Fruit fly (Drosophila melanogaster) whole organism, wandering third instar larva: ENCODE measurements around the gene CG13305.

ENCODE experiments used
- Abd-B ChIP-seq: fragments of >200 bp; optimal IDR thresholded peaks from 2 replicates; lab custom pipeline; 2017; ENCODE audit warnings: missing biosample characterization, missing genetic modification characterization
- CG32264 ChIP-seq: fragments of 200-800 bp; sonication (Bioruptor generic); optimal IDR thresholded peaks from 2 replicates; lab custom pipeline; 2016; ENCODE audit warnings: missing biosample characterization, missing genetic modification characterization
- CG9705 ChIP-seq: fragments of 200-800 bp; sonication (Bioruptor generic); optimal IDR thresholded peaks from 2 replicates; lab custom pipeline; 2018; ENCODE audit warnings: missing biosample characterization, mild to moderate bottlenecking, missing genetic modification characterization
- CrebA ChIP-seq: fragments of 200-800 bp; sonication (Bioruptor generic); optimal IDR thresholded peaks from 2 replicates; lab custom pipeline; 2016; ENCODE audit warnings: missing biosample characterization, mild to moderate bottlenecking, missing genetic modification characterization, borderline replicate concordance
- Dfd ChIP-seq: fragments of >200 bp; optimal IDR thresholded peaks from 2 replicates; lab custom pipeline; 2017; ENCODE audit warnings: missing biosample characterization, missing genetic modification characterization
- Dif ChIP-seq: fragments of 200-275, 200-300 bp; sonication (Bioruptor generic); optimal IDR thresholded peaks from 2 replicates; lab custom pipeline; 2018; ENCODE audit warnings: missing biosample characterization, missing genetic modification characterization; ENCODE audit not compliant: partially characterized antibody
- GATAd ChIP-seq: sonication (Bioruptor generic); optimal IDR thresholded peaks from 2 replicates; lab custom pipeline; 2016; ENCODE audit warnings: missing biosample characterization, missing genetic modification characterization
- HLH106 ChIP-seq: fragments of 200-800 bp; optimal IDR thresholded peaks from 3 replicates; lab custom pipeline; 2019; ENCODE audit warnings: missing biosample characterization, mild to moderate bottlenecking, missing genetic modification characterization, moderate library complexity
- Hnf4 ChIP-seq: fragments of 200-800 bp; sonication (Bioruptor generic); optimal IDR thresholded peaks from 2 replicates; lab custom pipeline; 2016; ENCODE audit warnings: missing biosample characterization, mild to moderate bottlenecking, missing genetic modification characterization
- Hr78 ChIP-seq: fragments of >200 bp; optimal IDR thresholded peaks from 2 replicates; lab custom pipeline; 2017; ENCODE audit warnings: missing biosample characterization, missing genetic modification characterization
- Hr83 ChIP-seq: fragments of 200-300 bp; sonication (Bioruptor generic); optimal IDR thresholded peaks from 2 replicates; lab custom pipeline; 2016; ENCODE audit warnings: missing biosample characterization, mild to moderate bottlenecking, missing genetic modification characterization, moderate library complexity; ENCODE audit not compliant: poor library complexity, severe bottlenecking
- Jra ChIP-seq: sonication (Bioruptor generic); optimal IDR thresholded peaks from 2 replicates; lab custom pipeline; 2016; ENCODE audit warnings: missing biosample characterization, missing genetic modification characterization
- Mio ChIP-seq: sonication (Bioruptor generic); optimal IDR thresholded peaks from 2 replicates; lab custom pipeline; 2016; ENCODE audit warnings: missing biosample characterization, missing genetic modification characterization
- Myc ChIP-seq: fragments of >200 bp; optimal IDR thresholded peaks from 2 replicates; lab custom pipeline; 2017
- N ChIP-seq: fragments of >200 bp; optimal IDR thresholded peaks from 2 replicates; lab custom pipeline; 2018; ENCODE audit warnings: missing biosample characterization, missing external identifiers, missing genetic modification characterization
- OdsH ChIP-seq: fragments of 200-800 bp; sonication (Bioruptor generic); optimal IDR thresholded peaks from 2 replicates; lab custom pipeline; 2016; ENCODE audit warnings: missing biosample characterization, mild to moderate bottlenecking, missing genetic modification characterization
- Rel ChIP-seq, 2 experiments: fragments of 200-800 bp; sonication (Bioruptor generic) in 1 of 2; optimal IDR thresholded peaks; 2 replicates in 1 of 2; 3 replicates in 1 of 2; lab custom pipeline; 2016 to 2019; ENCODE audit warnings: mild to moderate bottlenecking in 2 of 2, missing biosample characterization in 2 of 2, missing genetic modification characterization in 2 of 2, moderate library complexity in 1 of 2
- Sp1 ChIP-seq: fragments of 200-800 bp; sonication (Bioruptor generic); optimal IDR thresholded peaks from 3 replicates; lab custom pipeline; 2019; ENCODE audit warnings: missing biosample characterization, mild to moderate bottlenecking, missing genetic modification characterization, moderate library complexity
- Vsx2 ChIP-seq: fragments of 200-300, 225-300 bp; sonication (Bioruptor generic); optimal IDR thresholded peaks from 2 replicates; lab custom pipeline; 2018; ENCODE audit warnings: missing biosample characterization, missing genetic modification characterization; ENCODE audit not compliant: partially characterized antibody
- br ChIP-seq: fragments of 200-800 bp; sonication (Bioruptor generic); optimal IDR thresholded peaks from 2 replicates; lab custom pipeline; 2016; ENCODE audit warnings: missing biosample characterization, missing genetic modification characterization
- brk ChIP-seq: fragments of 200-800 bp; sonication (Bioruptor generic); optimal IDR thresholded peaks from 2 replicates; lab custom pipeline; 2016; ENCODE audit warnings: missing biosample characterization, mild to moderate bottlenecking, missing genetic modification characterization
- dl ChIP-seq, 2 experiments: fragments of 175-275, 200-275 bp in 1 of 2; fragments of 200-275 bp in 1 of 2; sonication (Bioruptor generic); optimal IDR thresholded peaks; lab custom pipeline; 2018; ENCODE audit warnings: mild to moderate bottlenecking in 2 of 2, missing biosample characterization in 2 of 2, missing genetic modification characterization in 2 of 2, moderate library complexity in 2 of 2; ENCODE audit not compliant: partially characterized antibody in 2 of 2, insufficient read depth in 1 of 2
- dmrt93B ChIP-seq: fragments of 200-800 bp; sonication (Bioruptor generic); optimal IDR thresholded peaks from 2 replicates; lab custom pipeline; 2018; ENCODE audit warnings: missing biosample characterization, mild to moderate bottlenecking, missing genetic modification characterization
- dsf ChIP-seq: sonication (Bioruptor generic); optimal IDR thresholded peaks from 2 replicates; lab custom pipeline; 2016; ENCODE audit warnings: missing biosample characterization, missing genetic modification characterization, borderline replicate concordance
- ey ChIP-seq: fragments of 200-800 bp; sonication (Bioruptor generic); optimal IDR thresholded peaks from 2 replicates; lab custom pipeline; 2016; ENCODE audit warnings: missing biosample characterization, missing genetic modification characterization
- foxo ChIP-seq, 2 experiments: fragments of 200-800 bp; sonication (Bioruptor generic); optimal IDR thresholded peaks; 2 replicates in 1 of 2; 3 replicates in 1 of 2; lab custom pipeline; 2016 to 2017; ENCODE audit warnings: missing biosample characterization in 2 of 2, missing genetic modification characterization in 2 of 2
- fru ChIP-seq: fragments of 200-800 bp; sonication (Bioruptor generic); optimal IDR thresholded peaks from 3 replicates; lab custom pipeline; 2016; ENCODE audit warnings: missing biosample characterization, mild to moderate bottlenecking, missing genetic modification characterization
- h ChIP-seq: fragments of 200-800 bp; sonication (Bioruptor generic); optimal IDR thresholded peaks from 3 replicates; lab custom pipeline; 2016; ENCODE audit warnings: missing biosample characterization, mild to moderate bottlenecking, missing genetic modification characterization
- jim ChIP-seq: fragments of 175-275, 200-325 bp; sonication (Bioruptor generic); optimal IDR thresholded peaks from 2 replicates; lab custom pipeline; 2016; ENCODE audit warnings: missing biosample characterization, mild to moderate bottlenecking, missing genetic modification characterization
- lola ChIP-seq: fragments of >200 bp; optimal IDR thresholded peaks from 2 replicates; lab custom pipeline; 2017; ENCODE audit warnings: missing biosample characterization, missing genetic modification characterization
- pan ChIP-seq: fragments of >200 bp; optimal IDR thresholded peaks from 2 replicates; lab custom pipeline; 2017
- psq ChIP-seq: fragments of 200-800 bp; sonication (Bioruptor generic); optimal IDR thresholded peaks from 3 replicates; lab custom pipeline; 2017; ENCODE audit warnings: missing biosample characterization, mild to moderate bottlenecking, missing genetic modification characterization, moderate library complexity
- rgr ChIP-seq: fragments of 200-800 bp; sonication (Bioruptor generic); optimal IDR thresholded peaks from 3 replicates; lab custom pipeline; 2016; ENCODE audit warnings: missing biosample characterization, mild to moderate bottlenecking, missing genetic modification characterization
- sage ChIP-seq: fragments of 200-800 bp; sonication (Bioruptor generic); optimal IDR thresholded peaks from 2 replicates; lab custom pipeline; 2016; ENCODE audit warnings: missing biosample characterization, mild to moderate bottlenecking, missing genetic modification characterization
- sv ChIP-seq: fragments of 200-800 bp; sonication (Bioruptor generic); optimal IDR thresholded peaks from 3 replicates; lab custom pipeline; 2016; ENCODE audit warnings: missing biosample characterization, missing genetic modification characterization
- tai ChIP-seq: sonication (Bioruptor generic); optimal IDR thresholded peaks from 2 replicates; lab custom pipeline; 2016; ENCODE audit warnings: missing biosample characterization, missing genetic modification characterization
- usp ChIP-seq: fragments of >200 bp; optimal IDR thresholded peaks from 2 replicates; lab custom pipeline; 2017; ENCODE audit warnings: missing biosample characterization, missing genetic modification characterization
- woc ChIP-seq: sonication (Bioruptor generic); optimal IDR thresholded peaks from 2 replicates; lab custom pipeline; 2016; ENCODE audit warnings: missing biosample characterization, mild to moderate bottlenecking, missing genetic modification characterization

Gene CG13305

DNA sequence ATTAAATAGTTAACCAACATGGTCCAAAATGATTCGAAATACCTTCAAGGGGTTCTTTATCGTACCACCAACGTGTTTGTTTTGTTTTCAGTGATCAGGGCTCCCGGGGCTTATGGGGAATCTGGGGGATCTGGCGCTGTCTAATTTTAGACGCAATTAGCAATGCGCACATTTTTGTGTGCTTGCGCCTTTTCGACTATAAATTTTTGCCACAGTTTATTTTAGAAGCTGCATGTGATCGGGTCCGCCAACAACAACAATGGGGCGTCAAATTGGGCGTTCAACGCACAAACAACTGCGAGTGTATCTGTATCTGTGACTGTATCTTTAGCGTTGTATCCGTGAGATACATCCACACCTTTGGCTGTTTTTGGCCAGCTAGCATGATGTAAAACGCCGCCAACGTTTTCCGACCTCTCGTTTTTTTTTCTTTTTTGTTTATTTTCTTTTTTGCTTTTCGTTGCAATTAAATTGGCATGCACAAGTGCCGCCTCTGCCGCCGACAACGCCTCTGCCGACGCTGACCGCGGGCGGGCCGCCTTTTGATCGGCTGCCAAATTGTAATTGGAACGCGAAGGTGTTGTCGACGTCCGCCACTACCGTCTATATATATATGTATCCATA, 26.9 kb upstream of the CG13305 start:
- TF ChIP-seq h (GFP tag; lab: Kevin White, UChicago) (peak; percentile 24), HLH106 (no peak)
- TF ChIP-seq, all 38 proteins: peak for 1

DNA sequence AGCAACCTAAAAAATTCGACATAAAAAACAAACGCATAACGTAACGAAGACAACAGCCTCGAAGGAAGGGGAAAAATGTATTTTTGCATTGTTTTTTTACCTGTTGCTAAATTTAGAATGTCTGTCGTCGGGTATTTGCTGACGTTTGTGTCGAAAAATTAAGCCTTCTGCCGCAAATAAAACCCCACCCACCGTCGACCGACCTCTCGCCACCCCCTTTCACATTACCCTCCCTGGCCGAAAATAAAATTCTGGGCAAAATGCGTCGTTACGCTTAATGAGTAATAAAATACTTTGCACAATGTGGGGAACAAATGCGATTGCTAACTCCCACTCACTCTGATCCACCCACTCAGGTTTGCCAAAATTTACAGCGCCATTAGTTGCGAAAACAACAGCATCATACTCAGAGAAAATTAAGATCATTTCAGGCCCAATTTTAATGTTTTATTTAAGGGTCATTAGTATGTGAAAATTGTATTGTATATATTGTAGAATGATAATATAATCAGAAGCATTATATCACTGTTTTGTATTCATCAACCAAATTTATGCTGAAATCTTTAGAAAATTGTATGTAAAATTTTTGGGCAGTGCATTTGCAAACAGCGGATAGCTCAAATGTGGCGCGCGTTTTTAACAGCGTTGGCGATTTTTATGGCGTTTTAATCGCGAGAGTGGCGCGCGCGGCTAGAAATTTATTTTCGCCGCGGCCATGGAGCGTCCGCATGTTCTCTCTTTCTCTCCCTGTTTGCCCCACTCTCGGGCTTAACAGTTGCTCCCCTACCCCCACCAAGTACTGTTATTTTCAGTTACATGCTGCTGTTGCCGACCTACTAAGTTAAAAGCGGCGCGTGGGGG, 25.8 kb upstream of the CG13305 start:
- TF ChIP-seq jim (GFP tag; lab: Kevin White, UChicago) (no peak), tai (GFP tag; lab: Kevin White, UChicago) (no peak), usp (GFP tag; lab: Kevin White, UChicago) (no peak), sv (GFP tag; lab: Kevin White, UChicago) (no peak), CG32264 (peak; percentile 11), br (GFP tag; lab: Kevin White, UChicago) (peak; percentile 77), ey (peak; percentile 75), rgr (GFP tag; lab: Kevin White, UChicago) (peak; percentile 87), GATAd (GFP tag; lab: Kevin White, UChicago) (peak; percentile 8), dsf (GFP tag; lab: Kevin White, UChicago) (peak; percentile 13), foxo (GFP tag; optimal IDR thresholded peaks at IDR 0.05; lab: Kevin White, UChicago) (peak; percentile 21 to 81), dmrt93B (GFP tag; lab: Kevin White, UChicago) (peak; percentile 47), Abd-B (GFP tag; lab: Kevin White, UChicago) (no peak), psq (peak; percentile 61), Myc (lab: Kevin White, UChicago) (peak; percentile 53), Hr83 (GFP tag; lab: Kevin White, UChicago) (no peak), Sp1 (GFP tag; lab: Kevin White, UChicago) (peak; percentile 74), Dfd (no peak), N (GFP tag; lab: Kevin White, UChicago) (no peak), h (GFP tag; lab: Kevin White, UChicago) (peak; percentile 99), brk (GFP tag; lab: Kevin White, UChicago) (peak; percentile 54), Mio (GFP tag; lab: Kevin White, UChicago) (no peak), CrebA (GFP tag; lab: Kevin White, UChicago) (no peak), Hr78 (GFP tag; lab: Kevin White, UChicago) (no peak), sage (GFP tag; lab: Kevin White, UChicago) (peak; percentile 23), Jra (peak; percentile 18), OdsH (GFP tag; lab: Kevin White, UChicago) (peak; percentile 81), dl (GFP tag; optimal IDR thresholded peaks at IDR 0.05; lab: Kevin White, UChicago; ENCODE audit: insufficient read depth in 1 of 2, partially characterized antibody in 2 of 2) (peak in 1 of 2 experiments; percentile 14), Rel (GFP tag; optimal IDR thresholded peaks at IDR 0.05; lab: Kevin White, UChicago) (no peak), Rel (tag; optimal IDR thresholded peaks at IDR 0.05; lab: Kevin White, UChicago) (peak; percentile 92), lola (GFP tag; lab: Kevin White, UChicago) (no peak), HLH106 (peak; percentile 77), Hnf4 (GFP tag; lab: Kevin White, UChicago) (peak; percentile 63), Vsx2 (no peak), woc (GFP tag; lab: Kevin White, UChicago) (peak; percentile 20), Dif (GFP tag; lab: Kevin White, UChicago) (peak; percentile 17), fru (peak; percentile 83), CG9705 (GFP tag; lab: Kevin White, UChicago) (no peak), pan (lab: Kevin White, UChicago) (no peak)
